Worm (Caenorhabditis elegans): ENCODE measurements around the gene hpa-1.
A peak's percentile ranks its signal among the peaks of the same experiment; 100 is the strongest.

hpa-1 gene

ce11 chrIV:16180898-16181482 lies 51.9 kb downstream of the hpa-1 start:
- TF ChIP-seq tbx-7 (tag; optimal IDR thresholded peaks at IDR 0.05) (no peak), pqm-1 (tag; optimal IDR thresholded peaks at IDR 0.05) (peak; percentile 36), ceh-18 (tag; optimal IDR thresholded peaks at IDR 0.05) (peak; percentile 36), fax-1 (tag; optimal IDR thresholded peaks at IDR 0.05) (no peak), ceh-9 (tag; optimal IDR thresholded peaks at IDR 0.05) (no peak), C08G9.2 (tag; optimal IDR thresholded peaks at IDR 0.05) (no peak), unc-42 (tag; optimal IDR thresholded peaks at IDR 0.05) (no peak), pag-3 (tag; optimal IDR thresholded peaks at IDR 0.05; ENCODE audit: borderline replicate concordance) (no peak), odd-2 (tag; optimal IDR thresholded peaks at IDR 0.05) (no peak), sox-4 (tag; optimal IDR thresholded peaks at IDR 0.05) (no peak), pros-1 (tag; optimal IDR thresholded peaks at IDR 0.05) (no peak), ceh-48 (tag; optimal IDR thresholded peaks at IDR 0.05) (no peak), elt-2 (tag; optimal IDR thresholded peaks at IDR 0.05) (peak; percentile 94), syd-9 (tag; optimal IDR thresholded peaks at IDR 0.05) (no peak), che-1 (tag; optimal IDR thresholded peaks at IDR 0.05) (no peak), ztf-16 (tag; optimal IDR thresholded peaks at IDR 0.05) (no peak), zip-5 (tag; optimal IDR thresholded peaks at IDR 0.05) (no peak), T23F11.4 (GFP tag; optimal IDR thresholded peaks at IDR 0.05) (no peak), unc-3 (GFP tag; conservative IDR thresholded peaks at IDR 0.05) (no peak), unc-3 (tag; optimal IDR thresholded peaks at IDR 0.05) (no peak)

Data from whole organism, late embryonic.